Worm (Caenorhabditis elegans) whole organism, young adult: ENCODE data around the gene F44D12.8.

ENCODE experiments used
- K12H6.12 ChIP-seq: fragments of 200-800 bp; sonication (Bioruptor generic); optimal IDR thresholded peaks from 2 replicates; lab custom pipeline; 2018; ENCODE audit warnings: mild to moderate bottlenecking, missing genetic modification characterization, missing compliant biosample characterization
- Y53G8AR.9 ChIP-seq: fragments of 200-800 bp; sonication (Bioruptor generic); conservative IDR thresholded peaks from 2 replicates; pipeline ENCODE4 v1.3.6; 2022; ENCODE audit warnings: missing genetic modification reagents, missing genetic modification characterization, missing compliant biosample characterization
- ama-1 ChIP-seq, 3 experiments: fragments of 150-350 bp in 1 of 3; sonication (generic microtip) in 2 of 3; optimal IDR thresholded peaks; 2 replicates each; lab custom pipeline; 2014 to 2018; ENCODE audit warnings: missing biosample characterization in 2 of 3, missing genetic modification characterization in 2 of 3, missing genetic modification reagents in 2 of 3
- aptf-2 ChIP-seq: fragments of 200-800 bp; sonication (Bioruptor generic); conservative IDR thresholded peaks from 2 replicates; pipeline ENCODE4 v1.3.6; 2022; ENCODE audit warnings: missing genetic modification reagents, missing genetic modification characterization, missing compliant biosample characterization
- ccch-3 ChIP-seq: fragments of 200-800 bp; sonication (Bioruptor generic); optimal IDR thresholded peaks from 2 replicates; lab custom pipeline; 2018; ENCODE audit warnings: mild to moderate bottlenecking, missing genetic modification characterization, missing compliant biosample characterization
- dpff-1 ChIP-seq: sonication (generic microtip); optimal IDR thresholded peaks from 2 replicates; lab custom pipeline; 2017; ENCODE audit warnings: mild to moderate bottlenecking, missing genetic modification characterization, missing compliant biosample characterization
- hmg-20 ChIP-seq: fragments of 200-800 bp; sonication (Bioruptor generic); IDR thresholded peaks from 2 replicates; pipeline ENCODE4 v1.3.6; 2022; ENCODE audit warnings: missing genetic modification reagents, missing genetic modification characterization, missing compliant biosample characterization
- hsf-1 ChIP-seq: fragments of 200-800 bp; sonication (Bioruptor generic); IDR thresholded peaks from 2 replicates; pipeline ENCODE4 v1.3.6; 2022; ENCODE audit warnings: missing genetic modification reagents, missing genetic modification characterization, missing compliant biosample characterization
- ztf-28 ChIP-seq: fragments of 200-800 bp; sonication (Bioruptor generic); IDR thresholded peaks from 2 replicates; pipeline ENCODE4 v1.3.6; 2022; ENCODE audit warnings: missing genetic modification reagents, missing genetic modification characterization, missing compliant biosample characterization
- ztf-3 ChIP-seq: fragments of 200-800 bp; sonication (Bioruptor generic); optimal IDR thresholded peaks from 2 replicates; lab custom pipeline; 2018; ENCODE audit warnings: mild to moderate bottlenecking, missing genetic modification characterization, missing compliant biosample characterization

DNA sequence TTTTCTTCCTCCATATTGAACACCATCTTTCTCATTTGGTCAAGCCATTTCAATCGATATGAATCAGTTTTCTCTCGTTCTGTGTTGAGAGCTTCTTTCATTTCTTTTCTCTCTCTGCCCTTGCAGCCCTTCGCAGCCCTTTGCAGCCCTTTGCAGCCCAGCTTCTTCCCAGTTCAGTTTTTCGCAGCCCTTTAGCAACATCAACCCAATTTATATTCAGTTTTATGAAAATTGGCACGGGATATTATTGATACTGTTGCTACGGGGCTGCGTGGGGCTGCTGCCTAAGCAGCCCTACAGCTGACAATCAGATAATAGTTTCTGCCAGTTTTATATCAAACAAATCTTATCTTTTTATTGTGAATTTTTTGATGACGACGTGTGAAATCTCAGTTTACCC is 13.9 kb downstream of the F44D12.8 start, which contains the start of gene F44D12.10:
- no peak for TF ChIP-seq dpff-1 (tag; lab: Kevin White, UChicago)
- no peak for TF ChIP-seq ama-1 (optimal IDR thresholded peaks at IDR 0.05; lab: Kevin White, UChicago)
- TF ChIP-seq ama-1 (GFP tag; optimal IDR thresholded peaks at IDR 0.05; lab: Kevin White, UChicago): no peak
- TF ChIP-seq hmg-20 (GFP tag; lab: Robert Waterston, UW): no peak
- TF ChIP-seq aptf-2: no peak
- no peak for TF ChIP-seq Y53G8AR.9
- TF ChIP-seq ztf-28 (GFP tag; lab: Robert Waterston, UW): no peak
- no peak for TF ChIP-seq K12H6.12 (tag; lab: Kevin White, UChicago)
- TF ChIP-seq hsf-1: no peak
- TF ChIP-seq ccch-3 (GFP tag; lab: Kevin White, UChicago): no peak
- TF ChIP-seq ztf-3 (GFP tag; lab: Kevin White, UChicago): no peak
